Worm (Caenorhabditis elegans) whole organism, mixed stage, embryonic: Measurements from ENCODE around the gene C53D6.6.

Experiments
- M03D4.4 ChIP-seq: sonication (generic microtip); optimal IDR thresholded peaks from 2 replicates; lab custom pipeline; 2017; ENCODE audit warnings: mild to moderate bottlenecking, missing genetic modification characterization, missing compliant biosample characterization
- bed-3 ChIP-seq: fragments of 200-800 bp; sonication (Bioruptor generic); optimal IDR thresholded peaks from 3 replicates; lab custom pipeline; 2018; ENCODE audit warnings: mild to moderate bottlenecking, missing genetic modification characterization, moderate library complexity, missing compliant biosample characterization
- blmp-1 ChIP-seq: fragments of 150-350 bp; optimal IDR thresholded peaks from 2 replicates; lab custom pipeline; 2014; ENCODE audit warnings: missing biosample characterization, missing genetic modification characterization
- ceh-39 ChIP-seq: fragments of 150-350 bp; optimal IDR thresholded peaks from 2 replicates; lab custom pipeline; 2014; ENCODE audit warnings: missing biosample characterization, missing genetic modification characterization
- ceh-43 ChIP-seq: fragments of 200-800 bp; sonication (Bioruptor generic); optimal IDR thresholded peaks from 2 replicates; lab custom pipeline; 2018; ENCODE audit warnings: mild to moderate bottlenecking, missing genetic modification characterization, moderate library complexity, missing compliant biosample characterization
- ceh-83 ChIP-seq: fragments of 200-800 bp; sonication (Bioruptor generic); optimal IDR thresholded peaks from 2 replicates; lab custom pipeline; 2018; ENCODE audit warnings: mild to moderate bottlenecking, missing genetic modification characterization, missing compliant biosample characterization
- ces-1 ChIP-seq: fragments of 150-350 bp; optimal IDR thresholded peaks from 2 replicates; lab custom pipeline; 2014; ENCODE audit warnings: missing biosample characterization, missing genetic modification reagents, missing genetic modification characterization
- cnd-1 ChIP-seq: fragments of 200-800 bp; sonication (Bioruptor generic); optimal IDR thresholded peaks from 2 replicates; lab custom pipeline; 2018; ENCODE audit warnings: mild to moderate bottlenecking, missing genetic modification characterization, missing compliant biosample characterization
- drap-1 ChIP-seq: fragments of 200-800 bp; sonication (Bioruptor generic); optimal IDR thresholded peaks from 3 replicates; lab custom pipeline; 2018; ENCODE audit warnings: mild to moderate bottlenecking, missing genetic modification characterization, missing compliant biosample characterization
- elt-1 ChIP-seq: sonication (generic microtip); optimal IDR thresholded peaks from 2 replicates; lab custom pipeline; 2017; ENCODE audit warnings: missing genetic modification characterization, mild to moderate bottlenecking, missing compliant biosample characterization, antibody characterized with exemption, moderate library complexity, borderline replicate concordance; ENCODE audit not compliant: insufficient read depth
- elt-3 ChIP-seq: fragments of 150-350 bp; optimal IDR thresholded peaks from 2 replicates; lab custom pipeline; 2014; ENCODE audit warnings: missing biosample characterization, missing genetic modification characterization
- flh-1 ChIP-seq: fragments of 200-800 bp; sonication (Bioruptor generic); optimal IDR thresholded peaks from 2 replicates; lab custom pipeline; 2018; ENCODE audit warnings: mild to moderate bottlenecking, missing genetic modification characterization, moderate library complexity, missing compliant biosample characterization
- ham-2 ChIP-seq: fragments of 200-800 bp; sonication (Bioruptor generic); optimal IDR thresholded peaks from 2 replicates; lab custom pipeline; 2018; ENCODE audit warnings: mild to moderate bottlenecking, missing genetic modification characterization, missing compliant biosample characterization
- hlh-1 ChIP-seq: fragments of 150-350 bp; optimal IDR thresholded peaks from 2 replicates; lab custom pipeline; 2014; ENCODE audit warnings: missing biosample characterization, missing genetic modification reagents, missing genetic modification characterization
- lin-13 ChIP-seq: fragments of 150-350 bp; optimal IDR thresholded peaks from 2 replicates; lab custom pipeline; 2014; ENCODE audit warnings: missing biosample characterization, missing genetic modification characterization
- lin-32 ChIP-seq: fragments of 200-800 bp; sonication (Bioruptor generic); optimal IDR thresholded peaks from 2 replicates; lab custom pipeline; 2018; ENCODE audit warnings: mild to moderate bottlenecking, missing genetic modification characterization, missing compliant biosample characterization
- lsy-2 ChIP-seq: fragments of 150-350 bp; optimal IDR thresholded peaks from 2 replicates; lab custom pipeline; 2014; ENCODE audit warnings: missing biosample characterization, missing genetic modification characterization
- mab-5 ChIP-seq: fragments of 150-350 bp; optimal IDR thresholded peaks from 2 replicates; lab custom pipeline; 2014; ENCODE audit warnings: missing biosample characterization, missing genetic modification characterization
- mep-1 ChIP-seq: fragments of 150-350 bp; optimal IDR thresholded peaks from 2 replicates; lab custom pipeline; 2017; ENCODE audit warnings: missing biosample characterization, missing genetic modification reagents, missing genetic modification characterization, inconsistent platforms
- mls-2 ChIP-seq: sonication (generic microtip); optimal IDR thresholded peaks from 2 replicates; lab custom pipeline; 2016; ENCODE audit warnings: mild to moderate bottlenecking, missing genetic modification characterization, moderate library complexity, missing compliant biosample characterization
- nhr-12 ChIP-seq: fragments of 150-350 bp; optimal IDR thresholded peaks from 2 replicates; lab custom pipeline; 2014; ENCODE audit warnings: missing biosample characterization, missing genetic modification characterization
- nhr-2 ChIP-seq: fragments of 150-350 bp; optimal IDR thresholded peaks from 2 replicates; lab custom pipeline; 2014; ENCODE audit warnings: missing biosample characterization, missing genetic modification characterization
- nhr-237 ChIP-seq: fragments of 150-350 bp; optimal IDR thresholded peaks from 2 replicates; lab custom pipeline; 2014; ENCODE audit warnings: missing biosample characterization, missing genetic modification characterization
- nhr-28 ChIP-seq: fragments of 150-350 bp; optimal IDR thresholded peaks from 2 replicates; lab custom pipeline; 2014; ENCODE audit warnings: missing biosample characterization, missing genetic modification characterization
- nhr-76 ChIP-seq: sonication (generic microtip); optimal IDR thresholded peaks from 2 replicates; lab custom pipeline; 2017; ENCODE audit warnings: missing biosample characterization, missing genetic modification characterization
- pha-4 ChIP-seq: fragments of 150-350 bp; optimal IDR thresholded peaks from 2 replicates; lab custom pipeline; 2018; ENCODE audit warnings: missing biosample characterization, missing genetic modification reagents, missing genetic modification characterization
- sem-2 ChIP-seq: fragments of 200-800 bp; sonication (Bioruptor generic); optimal IDR thresholded peaks from 2 replicates; lab custom pipeline; 2018; ENCODE audit warnings: mild to moderate bottlenecking, missing genetic modification characterization, missing compliant biosample characterization
- snpc-4 ChIP-seq: fragments of 150-350 bp; optimal IDR thresholded peaks from 2 replicates; lab custom pipeline; 2014; ENCODE audit warnings: missing biosample characterization, missing genetic modification characterization
- sptf-1 ChIP-seq: sonication (generic microtip); optimal IDR thresholded peaks from 2 replicates; lab custom pipeline; 2017; ENCODE audit warnings: mild to moderate bottlenecking, missing genetic modification characterization, moderate library complexity, missing compliant biosample characterization
- tbx-8 ChIP-seq: fragments of 200-800 bp; sonication (Bioruptor generic); optimal IDR thresholded peaks from 2 replicates; lab custom pipeline; 2018; ENCODE audit warnings: mild to moderate bottlenecking, missing genetic modification characterization, moderate library complexity, missing compliant biosample characterization
- unc-120 ChIP-seq: sonication (generic microtip); optimal IDR thresholded peaks from 2 replicates; lab custom pipeline; 2017; ENCODE audit warnings: missing genetic modification characterization, missing compliant biosample characterization; ENCODE audit not compliant: poor library complexity, severe bottlenecking
- unc-39 ChIP-seq: fragments of 150-350 bp; optimal IDR thresholded peaks from 2 replicates; lab custom pipeline; 2014; ENCODE audit warnings: missing biosample characterization, missing genetic modification characterization
- unc-62 ChIP-seq: fragments of 150-350 bp; optimal IDR thresholded peaks from 2 replicates; lab custom pipeline; 2014; ENCODE audit warnings: missing biosample characterization, missing genetic modification reagents, missing genetic modification characterization
- zip-8 ChIP-seq: fragments of 150-350 bp; optimal IDR thresholded peaks from 2 replicates; lab custom pipeline; 2014; ENCODE audit warnings: missing biosample characterization, missing genetic modification characterization
- ztf-11 ChIP-seq: fragments of 150-350 bp; optimal IDR thresholded peaks from 2 replicates; lab custom pipeline; 2014; ENCODE audit warnings: missing biosample characterization, missing genetic modification characterization

C53D6.6 gene

DNA sequence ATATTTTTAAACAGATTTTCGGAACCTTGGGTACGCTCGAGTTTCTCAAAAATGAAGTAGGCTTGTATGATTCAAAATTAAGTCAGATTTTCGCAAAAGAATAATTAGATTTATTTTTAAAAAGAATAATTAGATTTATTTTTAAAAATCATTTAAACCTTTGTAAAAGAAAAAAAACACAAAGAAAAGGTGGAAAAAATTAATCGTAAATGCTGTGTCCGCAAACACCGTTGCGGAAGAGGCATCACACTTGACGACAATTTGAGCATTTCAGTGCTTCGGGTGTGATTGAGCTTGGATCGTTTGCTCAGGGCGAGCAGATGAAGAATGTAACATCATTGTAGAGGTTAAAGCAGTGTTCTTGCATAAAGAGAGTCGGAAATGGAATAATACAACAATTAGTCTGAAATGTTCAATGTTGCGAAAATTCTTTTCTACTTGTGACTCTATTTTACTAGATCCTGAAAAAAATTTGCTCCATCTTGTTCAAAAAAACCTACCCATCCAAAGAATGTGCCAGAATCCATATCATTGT lies 11.2 kb downstream of the C53D6.6 start:
- TF ChIP-seq ham-2 (GFP tag; lab: Kevin White, UChicago) = no peak
- TF ChIP-seq blmp-1 (tag; lab: Kevin White, UChicago) = no peak
- TF ChIP-seq lin-32 (GFP tag; lab: Kevin White, UChicago) = no peak
- no peak for TF ChIP-seq sem-2
- no peak for TF ChIP-seq ceh-39
- no peak for TF ChIP-seq bed-3
- no peak for TF ChIP-seq mab-5 (tag; lab: Kevin White, UChicago)
- TF ChIP-seq nhr-237 (tag; lab: Kevin White, UChicago) = no peak
- TF ChIP-seq nhr-28 (tag; lab: Kevin White, UChicago) = no peak
- TF ChIP-seq elt-3 (tag; lab: Kevin White, UChicago) = no peak
- TF ChIP-seq cnd-1 = no peak
- no peak for TF ChIP-seq drap-1 (GFP tag; lab: Kevin White, UChicago)
- no peak for TF ChIP-seq M03D4.4 (tag; lab: Kevin White, UChicago)
- TF ChIP-seq ceh-43 (GFP tag; lab: Kevin White, UChicago) = no peak

DNA sequence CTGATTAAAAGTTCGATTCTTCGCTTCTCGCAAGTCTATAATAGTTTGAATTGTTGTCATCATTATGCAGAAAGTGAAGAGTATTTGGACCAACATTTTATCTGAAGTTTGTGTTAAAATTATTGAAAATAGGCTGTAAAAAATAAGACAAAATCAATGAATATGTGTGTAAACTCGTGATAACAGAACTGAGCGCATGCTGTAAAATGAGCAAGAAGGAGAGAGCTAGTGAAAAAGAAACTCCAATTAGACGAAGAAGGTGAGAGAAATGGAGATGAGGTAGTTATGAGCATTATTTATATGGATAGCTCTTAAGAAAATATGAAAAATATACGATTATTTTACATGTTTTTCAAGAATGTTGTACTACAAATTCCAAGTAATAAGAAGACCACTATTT lies 11.6 kb downstream of the C53D6.6 start, which contains the start of gene C53D6.4:
Gene C53D6.4, minus strand, starts transcription at position 101 of the 400 bp plus-strand sequence.
- no peak for TF ChIP-seq lin-32 (GFP tag; lab: Kevin White, UChicago)
- no peak for TF ChIP-seq blmp-1 (tag; lab: Kevin White, UChicago)
- no peak for TF ChIP-seq drap-1 (GFP tag; lab: Kevin White, UChicago)
- TF ChIP-seq hlh-1 (tag; lab: Kevin White, UChicago) = no peak
- TF ChIP-seq lsy-2 = no peak
- no peak for TF ChIP-seq zip-8 (tag; lab: Kevin White, UChicago)
- TF ChIP-seq nhr-237 (tag; lab: Kevin White, UChicago) = no peak
- TF ChIP-seq sem-2 = no peak
- no peak for TF ChIP-seq elt-1 (tag; lab: Kevin White, UChicago)
- TF ChIP-seq snpc-4 (tag; lab: Kevin White, UChicago) = no peak
- no peak for TF ChIP-seq unc-120 (tag; lab: Kevin White, UChicago)
- TF ChIP-seq nhr-12 = no peak
- TF ChIP-seq bed-3 = no peak
- TF ChIP-seq unc-39 (tag; lab: Kevin White, UChicago) = no peak
- no peak for TF ChIP-seq elt-3 (tag; lab: Kevin White, UChicago)

DNA sequence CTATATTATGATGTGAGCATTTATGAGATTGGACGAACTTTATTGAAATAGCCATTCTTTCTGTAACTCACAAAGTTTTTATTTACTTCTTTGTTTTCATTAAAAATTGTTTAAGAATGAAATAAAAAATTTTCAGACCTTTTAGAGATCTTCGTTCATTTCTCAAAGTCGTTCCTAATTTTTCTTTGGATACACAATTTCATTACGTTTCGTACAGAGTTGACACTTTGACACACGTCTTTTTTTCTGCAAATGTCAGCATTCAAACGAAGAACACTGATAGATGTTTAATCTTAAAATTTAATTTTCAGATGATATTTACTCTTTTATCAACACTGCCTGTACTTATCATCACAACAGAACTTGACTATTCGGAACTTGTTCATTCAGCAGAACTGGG lies 16.0 kb downstream of the C53D6.6 start, which contains the start of gene acc-2:
Gene acc-2, plus strand, starts transcription at position 301 of the 400 bp plus-strand sequence.
- no peak for TF ChIP-seq cnd-1
- TF ChIP-seq nhr-2 (tag; lab: Kevin White, UChicago) = no peak
- no peak for TF ChIP-seq M03D4.4 (tag; lab: Kevin White, UChicago)
- no peak for TF ChIP-seq sptf-1 (tag; lab: Kevin White, UChicago)
- no peak for TF ChIP-seq mab-5 (tag; lab: Kevin White, UChicago)
- no peak for TF ChIP-seq lin-13
- no peak for TF ChIP-seq tbx-8
- no peak for TF ChIP-seq ceh-43 (GFP tag; lab: Kevin White, UChicago)
- TF ChIP-seq lsy-2 = no peak
- TF ChIP-seq elt-1 (tag; lab: Kevin White, UChicago) = no peak
- no peak for TF ChIP-seq nhr-76
- TF ChIP-seq mls-2 (tag; lab: Kevin White, UChicago) = no peak
- TF ChIP-seq ceh-83 = no peak
- no peak for TF ChIP-seq hlh-1 (tag; lab: Kevin White, UChicago)
- no peak for TF ChIP-seq nhr-237 (tag; lab: Kevin White, UChicago)
- no peak for TF ChIP-seq ces-1
- no peak for TF ChIP-seq ceh-39
- no peak for TF ChIP-seq lin-32 (GFP tag; lab: Kevin White, UChicago)

DNA sequence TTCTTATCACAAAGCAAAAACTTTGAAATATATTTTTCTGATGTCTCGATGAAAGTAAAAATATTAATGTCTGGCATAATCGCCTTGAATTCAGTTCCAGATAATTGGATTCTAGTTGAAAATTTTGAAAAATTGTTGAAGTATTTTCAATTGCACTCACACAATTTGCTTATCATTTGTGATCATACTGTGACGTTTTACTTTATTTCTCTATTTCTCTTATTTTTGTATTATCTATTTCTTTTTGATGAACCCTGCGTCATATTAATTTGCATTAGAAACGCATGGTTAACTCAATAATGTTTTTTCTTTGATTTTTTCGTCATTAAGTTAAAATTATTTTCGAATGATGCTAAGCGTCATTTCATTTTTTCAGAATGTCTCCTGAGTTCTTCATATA lies 22.2 kb downstream of the C53D6.6 start, which contains the start of gene C53D6.11:
Gene C53D6.11, plus strand, starts transcription at position 328 of the 400 bp plus-strand sequence.
- no peak for TF ChIP-seq lin-32 (GFP tag; lab: Kevin White, UChicago)
- no peak for TF ChIP-seq ham-2 (GFP tag; lab: Kevin White, UChicago)
- TF ChIP-seq lsy-2 = no peak
- no peak for TF ChIP-seq elt-1 (tag; lab: Kevin White, UChicago)
- TF ChIP-seq elt-3 (tag; lab: Kevin White, UChicago) = no peak
- TF ChIP-seq snpc-4 (tag; lab: Kevin White, UChicago) = no peak
- no peak for TF ChIP-seq flh-1
- TF ChIP-seq nhr-28 (tag; lab: Kevin White, UChicago) = no peak
- no peak for TF ChIP-seq pha-4 (tag; lab: Kevin White, UChicago)
- TF ChIP-seq tbx-8 = no peak
- TF ChIP-seq ztf-11 = no peak
- TF ChIP-seq unc-120 (tag; lab: Kevin White, UChicago) = no peak
- TF ChIP-seq mab-5 (tag; lab: Kevin White, UChicago) = no peak
- TF ChIP-seq ces-1 = no peak
- TF ChIP-seq unc-62 (GFP tag; lab: Kevin White, UChicago) = no peak
- TF ChIP-seq cnd-1 = no peak
- no peak for TF ChIP-seq mep-1 (tag; lab: Kevin White, UChicago)
